Fruit fly (Drosophila melanogaster): Measurements from ENCODE around the gene CG7542.

dm6 chr3L:17586370-17587048, 36.9 kb downstream of the CG7542 start:
- TF ChIP-seq CTCF (GFP tag; optimal IDR thresholded peaks at IDR 0.05) = no peak
- no peak for TF ChIP-seq E2f1 (GFP tag; IDR thresholded peaks at IDR 0.05)

Data from whole organism, embryonic.